Worm (Caenorhabditis elegans) whole organism, late embryonic: ENCODE data around the gene EEED8.2.

ENCODE experiments used
- C08G9.2 ChIP-seq: sonication (generic microtip); optimal IDR thresholded peaks from 2 replicates; lab custom pipeline; 2016; ENCODE audit warnings: mild to moderate bottlenecking, missing genetic modification characterization, moderate library complexity, missing compliant biosample characterization
- F13H6.1 ChIP-seq: sonication (generic microtip); optimal IDR thresholded peaks from 2 replicates; lab custom pipeline; 2016; ENCODE audit warnings: missing genetic modification characterization, missing compliant biosample characterization
- K09A11.1 ChIP-seq: sonication (generic microtip); optimal IDR thresholded peaks from 2 replicates; lab custom pipeline; 2017; ENCODE audit warnings: antibody characterized with exemption, mild to moderate bottlenecking, missing genetic modification characterization, missing compliant biosample characterization; ENCODE audit not compliant: insufficient read depth
- T23F11.4 ChIP-seq: fragments of 200-800 bp; sonication (Bioruptor generic); optimal IDR thresholded peaks from 2 replicates; lab custom pipeline; 2018; ENCODE audit warnings: mild to moderate bottlenecking, missing genetic modification characterization, missing compliant biosample characterization
- Y22D7AL.16 ChIP-seq: sonication (generic microtip); optimal IDR thresholded peaks from 2 replicates; lab custom pipeline; 2016; ENCODE audit warnings: missing genetic modification characterization, missing compliant biosample characterization
- ceh-14 ChIP-seq: sonication (generic microtip); optimal IDR thresholded peaks from 2 replicates; lab custom pipeline; 2016; ENCODE audit warnings: missing genotype, missing genetic modification characterization, missing compliant biosample characterization
- ceh-18 ChIP-seq: sonication (generic microtip); optimal IDR thresholded peaks from 2 replicates; lab custom pipeline; 2016; ENCODE audit warnings: missing genetic modification characterization, missing compliant biosample characterization
- ceh-19 ChIP-seq: fragments of 200-800 bp; sonication (Bioruptor generic); optimal IDR thresholded peaks from 2 replicates; lab custom pipeline; 2018; ENCODE audit warnings: mild to moderate bottlenecking, missing genetic modification characterization, missing compliant biosample characterization
- ceh-2 ChIP-seq: sonication (generic microtip); optimal IDR thresholded peaks from 2 replicates; lab custom pipeline; 2016; ENCODE audit warnings: missing genotype, missing genetic modification characterization, missing compliant biosample characterization
- ceh-22 ChIP-seq: sonication (generic microtip); optimal IDR thresholded peaks from 2 replicates; lab custom pipeline; 2017; ENCODE audit warnings: missing biosample characterization, missing genetic modification characterization
- ceh-24 ChIP-seq: sonication (generic microtip); optimal IDR thresholded peaks from 2 replicates; lab custom pipeline; 2016; ENCODE audit warnings: mild to moderate bottlenecking, missing genetic modification characterization, missing compliant biosample characterization
- ceh-30 ChIP-seq: fragments of 150-350 bp; optimal IDR thresholded peaks from 2 replicates; lab custom pipeline; 2014; ENCODE audit warnings: missing biosample characterization, missing genetic modification characterization
- ceh-34 ChIP-seq: sonication (generic microtip); optimal IDR thresholded peaks from 2 replicates; lab custom pipeline; 2016; ENCODE audit warnings: mild to moderate bottlenecking, missing genetic modification characterization, missing compliant biosample characterization
- ceh-45 ChIP-seq: fragments of 200-800 bp; sonication (Bioruptor generic); IDR thresholded peaks from 2 replicates; pipeline ENCODE4 v1.3.6; 2022; ENCODE audit warnings: missing genetic modification reagents, missing genetic modification characterization, missing compliant biosample characterization
- ceh-48 ChIP-seq: sonication (generic microtip); optimal IDR thresholded peaks from 2 replicates; lab custom pipeline; 2016; ENCODE audit warnings: missing genetic modification characterization, inconsistent platforms, missing compliant biosample characterization
- che-1 ChIP-seq: sonication (generic microtip); optimal IDR thresholded peaks from 2 replicates; lab custom pipeline; 2016; ENCODE audit warnings: mild to moderate bottlenecking, missing genetic modification characterization, missing compliant biosample characterization
- dmd-4 ChIP-seq: sonication (generic microtip); optimal IDR thresholded peaks from 2 replicates; lab custom pipeline; 2016; ENCODE audit warnings: borderline replicate concordance, missing genetic modification characterization, missing compliant biosample characterization
- elt-2 ChIP-seq: sonication (generic microtip); optimal IDR thresholded peaks from 2 replicates; lab custom pipeline; 2016; ENCODE audit warnings: missing genetic modification reagents, missing genetic modification characterization, missing compliant biosample characterization
- elt-4 ChIP-seq: sonication (generic microtip); optimal IDR thresholded peaks from 2 replicates; lab custom pipeline; 2016; ENCODE audit warnings: missing genetic modification characterization, missing compliant biosample characterization
- ets-4 ChIP-seq: sonication (generic microtip); optimal IDR thresholded peaks from 2 replicates; lab custom pipeline; 2016; ENCODE audit warnings: missing genetic modification characterization, missing compliant biosample characterization
- eyg-1 ChIP-seq: sonication (generic microtip); optimal IDR thresholded peaks from 2 replicates; lab custom pipeline; 2016; ENCODE audit warnings: missing genotype, missing genetic modification characterization, missing compliant biosample characterization
- fkh-10 ChIP-seq: fragments of 150-350 bp; optimal IDR thresholded peaks from 2 replicates; lab custom pipeline; 2014; ENCODE audit warnings: missing biosample characterization, missing genetic modification reagents, missing genetic modification characterization
- fkh-6 ChIP-seq: sonication (generic microtip); optimal IDR thresholded peaks from 2 replicates; lab custom pipeline; 2016; ENCODE audit warnings: missing genetic modification characterization, missing compliant biosample characterization
- gmeb-2 ChIP-seq: sonication (generic microtip); optimal IDR thresholded peaks from 2 replicates; lab custom pipeline; 2016; ENCODE audit warnings: missing genetic modification characterization, inconsistent platforms, missing compliant biosample characterization
- hlh-30 ChIP-seq: sonication (generic microtip); optimal IDR thresholded peaks from 2 replicates; lab custom pipeline; 2017; ENCODE audit warnings: antibody characterized with exemption, missing genetic modification characterization, missing compliant biosample characterization; ENCODE audit not compliant: insufficient read depth
- hlh-8 ChIP-seq: sonication (generic microtip); optimal IDR thresholded peaks from 2 replicates; lab custom pipeline; 2016; ENCODE audit warnings: missing genotype, missing genetic modification characterization, missing compliant biosample characterization
- lim-6 ChIP-seq: sonication (generic microtip); optimal IDR thresholded peaks from 2 replicates; lab custom pipeline; 2016; ENCODE audit warnings: missing genetic modification characterization, missing compliant biosample characterization
- madf-2 ChIP-seq: sonication (generic microtip); optimal IDR thresholded peaks from 2 replicates; lab custom pipeline; 2017; ENCODE audit warnings: missing genetic modification characterization, missing compliant biosample characterization
- mec-3 ChIP-seq: sonication (generic microtip); optimal IDR thresholded peaks from 2 replicates; lab custom pipeline; 2016; ENCODE audit warnings: borderline replicate concordance, missing genetic modification characterization, missing compliant biosample characterization
- nhr-232 ChIP-seq: sonication (generic microtip); optimal IDR thresholded peaks from 2 replicates; lab custom pipeline; 2016; ENCODE audit warnings: missing genetic modification characterization, missing compliant biosample characterization
- odd-2 ChIP-seq: sonication (generic microtip); optimal IDR thresholded peaks from 2 replicates; lab custom pipeline; 2017; ENCODE audit warnings: antibody characterized with exemption, mild to moderate bottlenecking, missing genetic modification characterization, missing compliant biosample characterization
- pha-2 ChIP-seq: sonication (generic microtip); optimal IDR thresholded peaks from 2 replicates; lab custom pipeline; 2017; ENCODE audit warnings: mild to moderate bottlenecking, missing genetic modification characterization, missing compliant biosample characterization
- ref-2 ChIP-seq: sonication (generic microtip); optimal IDR thresholded peaks from 2 replicates; lab custom pipeline; 2016; ENCODE audit warnings: missing genetic modification characterization, missing compliant biosample characterization
- rnt-1 ChIP-seq: sonication (generic microtip); optimal IDR thresholded peaks from 2 replicates; lab custom pipeline; 2016; ENCODE audit warnings: missing genetic modification characterization, missing compliant biosample characterization
- sdc-2 ChIP-seq: sonication (generic microtip); optimal IDR thresholded peaks from 2 replicates; lab custom pipeline; 2016; ENCODE audit warnings: missing genotype, missing genetic modification characterization, missing compliant biosample characterization
- syd-9 ChIP-seq: sonication (generic microtip); optimal IDR thresholded peaks from 2 replicates; lab custom pipeline; 2016; ENCODE audit warnings: mild to moderate bottlenecking, missing genetic modification characterization, moderate library complexity, missing compliant biosample characterization
- tbx-2 ChIP-seq: sonication (generic microtip); optimal IDR thresholded peaks from 2 replicates; lab custom pipeline; 2016; ENCODE audit warnings: missing genetic modification characterization, missing compliant biosample characterization
- unc-86 ChIP-seq: sonication (generic microtip); optimal IDR thresholded peaks from 2 replicates; lab custom pipeline; 2016; ENCODE audit warnings: missing genetic modification characterization, missing compliant biosample characterization

Gene EEED8.2

ce11 chrII:5433069-5433468, 16.6 kb downstream of the EEED8.2 start, which contains the start of gene srx-114:
srx-114 (minus strand) TSS chrII:5433169.
- TF ChIP-seq mec-3 (tag; lab: Kevin White, UChicago) (no peak), nhr-232 (tag; lab: Kevin White, UChicago) (no peak), K09A11.1 (no peak), T23F11.4 (no peak), madf-2 (tag; lab: Kevin White, UChicago) (no peak), odd-2 (tag; lab: Kevin White, UChicago) (no peak), fkh-6 (tag; lab: Kevin White, UChicago) (no peak), sdc-2 (tag; lab: Kevin White, UChicago) (no peak), ceh-48 (tag; lab: Kevin White, UChicago) (no peak), fkh-10 (GFP tag; lab: Kevin White, UChicago) (no peak), ceh-45 (GFP tag; lab: Robert Waterston, UW) (no peak), Y22D7AL.16 (tag; lab: Kevin White, UChicago) (no peak), ceh-18 (tag; lab: Kevin White, UChicago) (no peak), ceh-24 (no peak), che-1 (tag; lab: Kevin White, UChicago) (no peak), syd-9 (tag; lab: Kevin White, UChicago) (no peak), lim-6 (tag; lab: Kevin White, UChicago) (no peak)

- TF ChIP-seq K09A11.1, result no peak
- TF ChIP-seq hlh-30 (tag; lab: Kevin White, UChicago), result no peak
- TF ChIP-seq ref-2 (tag; lab: Kevin White, UChicago), result no peak
- TF ChIP-seq ceh-18 (tag; lab: Kevin White, UChicago), result no peak
- no peak for TF ChIP-seq hlh-8 (tag; lab: Kevin White, UChicago)
- no peak for TF ChIP-seq T23F11.4
- TF ChIP-seq elt-4 (tag; lab: Kevin White, UChicago), result no peak
- TF ChIP-seq elt-2 (tag; lab: Kevin White, UChicago), result no peak
- no peak for TF ChIP-seq ceh-14 (tag; lab: Kevin White, UChicago)
- TF ChIP-seq dmd-4 (tag; lab: Kevin White, UChicago), result no peak
- no peak for TF ChIP-seq ceh-2 (tag; lab: Kevin White, UChicago)
- no peak for TF ChIP-seq ceh-30 (tag; lab: Kevin White, UChicago)
- no peak for TF ChIP-seq odd-2 (tag; lab: Kevin White, UChicago)
- no peak for TF ChIP-seq ceh-34 (tag; lab: Kevin White, UChicago)
- TF ChIP-seq eyg-1, result no peak
- TF ChIP-seq unc-86 (tag; lab: Kevin White, UChicago), result no peak
- no peak for TF ChIP-seq pha-2 (tag; lab: Kevin White, UChicago)
- no peak for TF ChIP-seq rnt-1
- no peak for TF ChIP-seq mec-3 (tag; lab: Kevin White, UChicago)
- TF ChIP-seq, all 69 proteins: peak for 0
Observed at ce11 chrII:5436833-5437232, 20.3 kb downstream of the EEED8.2 start, which contains the start of gene dct-5. dct-5 (minus strand) TSS chrII:5436933.

ce11 chrII:5437586-5437985, 21.1 kb downstream of the EEED8.2 start, which contains the start of gene F07F6.1:
F07F6.1 (plus strand) TSS chrII:5437886.
- TF ChIP-seq ceh-14 (tag; lab: Kevin White, UChicago), result no peak

DNA sequence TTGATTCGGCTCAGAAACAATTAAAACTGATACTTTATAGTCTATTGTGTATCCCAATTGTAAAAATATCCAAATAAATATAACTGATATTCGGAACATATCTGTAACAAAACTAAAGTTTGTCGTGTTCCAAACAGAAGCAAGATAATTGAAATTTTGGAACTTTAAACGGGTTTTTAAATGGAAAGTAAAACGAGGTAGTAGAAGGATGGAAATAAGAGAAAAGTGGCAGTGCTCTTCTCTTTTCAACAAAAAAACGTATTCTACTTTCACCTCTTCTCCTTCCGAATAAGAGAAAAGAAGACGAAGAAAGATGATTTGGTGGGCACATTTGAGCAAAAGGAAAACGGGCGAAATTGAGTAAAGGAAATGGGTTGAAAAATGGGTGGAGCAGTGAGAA, 30.0 kb downstream of the EEED8.2 start, which contains the start of gene nmr-1:
Gene nmr-1, minus strand, starts transcription at position 101 of the 400 bp plus-strand sequence.
- TF ChIP-seq ceh-19 (GFP tag; lab: Kevin White, UChicago), result no peak
- no peak for TF ChIP-seq hlh-30 (tag; lab: Kevin White, UChicago)
- TF ChIP-seq gmeb-2, result no peak
- TF ChIP-seq syd-9 (tag; lab: Kevin White, UChicago), result no peak
- TF ChIP-seq ceh-22 (tag; lab: Kevin White, UChicago), result no peak
- no peak for TF ChIP-seq tbx-2 (tag; lab: Kevin White, UChicago)
- no peak for TF ChIP-seq rnt-1
- no peak for TF ChIP-seq ceh-34 (tag; lab: Kevin White, UChicago)
- TF ChIP-seq ceh-14 (tag; lab: Kevin White, UChicago), result no peak
- TF ChIP-seq ets-4 (tag; lab: Kevin White, UChicago), result no peak
- TF ChIP-seq F13H6.1 (tag; lab: Kevin White, UChicago), result no peak
- no peak for TF ChIP-seq C08G9.2 (tag; lab: Kevin White, UChicago)
